Worm (Caenorhabditis elegans) whole organism, late embryonic: ENCODE data around the gene Y49F6B.2.

Source experiments
- C38D4.7 ChIP-seq: fragments of 200-800 bp; sonication (Bioruptor generic); optimal IDR thresholded peaks from 2 replicates; lab custom pipeline; 2018; ENCODE audit warnings: mild to moderate bottlenecking, missing genetic modification characterization, moderate library complexity, missing compliant biosample characterization
- F13H6.1 ChIP-seq: sonication (generic microtip); optimal IDR thresholded peaks from 2 replicates; lab custom pipeline; 2016; ENCODE audit warnings: missing genetic modification characterization, missing compliant biosample characterization
- K09A11.1 ChIP-seq: sonication (generic microtip); optimal IDR thresholded peaks from 2 replicates; lab custom pipeline; 2017; ENCODE audit warnings: antibody characterized with exemption, mild to moderate bottlenecking, missing genetic modification characterization, missing compliant biosample characterization; ENCODE audit not compliant: insufficient read depth
- ahr-1 ChIP-seq: sonication (generic microtip); optimal IDR thresholded peaks from 2 replicates; lab custom pipeline; 2016; ENCODE audit warnings: missing genetic modification characterization, missing compliant biosample characterization
- ama-1 ChIP-seq: fragments of 150-350 bp; optimal IDR thresholded peaks from 2 replicates; lab custom pipeline; 2014
- ceh-18 ChIP-seq: sonication (generic microtip); optimal IDR thresholded peaks from 2 replicates; lab custom pipeline; 2016; ENCODE audit warnings: missing genetic modification characterization, missing compliant biosample characterization
- ceh-19 ChIP-seq: fragments of 200-800 bp; sonication (Bioruptor generic); optimal IDR thresholded peaks from 2 replicates; lab custom pipeline; 2018; ENCODE audit warnings: mild to moderate bottlenecking, missing genetic modification characterization, missing compliant biosample characterization
- ceh-22 ChIP-seq: sonication (generic microtip); optimal IDR thresholded peaks from 2 replicates; lab custom pipeline; 2017; ENCODE audit warnings: missing biosample characterization, missing genetic modification characterization
- ceh-30 ChIP-seq: fragments of 150-350 bp; optimal IDR thresholded peaks from 2 replicates; lab custom pipeline; 2014; ENCODE audit warnings: missing biosample characterization, missing genetic modification characterization
- ceh-31 ChIP-seq: sonication (generic microtip); optimal IDR thresholded peaks from 2 replicates; lab custom pipeline; 2016; ENCODE audit warnings: missing genetic modification characterization, missing compliant biosample characterization
- ceh-34 ChIP-seq: sonication (generic microtip); optimal IDR thresholded peaks from 2 replicates; lab custom pipeline; 2016; ENCODE audit warnings: mild to moderate bottlenecking, missing genetic modification characterization, missing compliant biosample characterization
- ceh-48 ChIP-seq: sonication (generic microtip); optimal IDR thresholded peaks from 2 replicates; lab custom pipeline; 2016; ENCODE audit warnings: missing genetic modification characterization, inconsistent platforms, missing compliant biosample characterization
- ceh-6 ChIP-seq: fragments of 200-800 bp; sonication (Bioruptor generic); optimal IDR thresholded peaks from 2 replicates; lab custom pipeline; 2018; ENCODE audit warnings: mild to moderate bottlenecking, missing genetic modification characterization, missing compliant biosample characterization
- dmd-4 ChIP-seq: sonication (generic microtip); optimal IDR thresholded peaks from 2 replicates; lab custom pipeline; 2016; ENCODE audit warnings: borderline replicate concordance, missing genetic modification characterization, missing compliant biosample characterization
- dve-1 ChIP-seq: sonication (generic microtip); optimal IDR thresholded peaks from 2 replicates; lab custom pipeline; 2017; ENCODE audit warnings: antibody characterized with exemption, mild to moderate bottlenecking, missing genetic modification characterization, missing compliant biosample characterization
- elt-2 ChIP-seq: sonication (generic microtip); optimal IDR thresholded peaks from 2 replicates; lab custom pipeline; 2016; ENCODE audit warnings: missing genetic modification reagents, missing genetic modification characterization, missing compliant biosample characterization
- fax-1 ChIP-seq: sonication (generic microtip); optimal IDR thresholded peaks from 2 replicates; lab custom pipeline; 2016; ENCODE audit warnings: missing genotype, missing genetic modification characterization, missing compliant biosample characterization
- fkh-10 ChIP-seq: fragments of 150-350 bp; optimal IDR thresholded peaks from 2 replicates; lab custom pipeline; 2014; ENCODE audit warnings: missing biosample characterization, missing genetic modification reagents, missing genetic modification characterization
- gmeb-2 ChIP-seq: sonication (generic microtip); optimal IDR thresholded peaks from 2 replicates; lab custom pipeline; 2016; ENCODE audit warnings: missing genetic modification characterization, inconsistent platforms, missing compliant biosample characterization
- hlh-8 ChIP-seq: sonication (generic microtip); optimal IDR thresholded peaks from 2 replicates; lab custom pipeline; 2016; ENCODE audit warnings: missing genotype, missing genetic modification characterization, missing compliant biosample characterization
- lim-6 ChIP-seq: sonication (generic microtip); optimal IDR thresholded peaks from 2 replicates; lab custom pipeline; 2016; ENCODE audit warnings: missing genetic modification characterization, missing compliant biosample characterization
- lin-11 ChIP-seq: fragments of 200-800 bp; sonication (Bioruptor generic); optimal IDR thresholded peaks from 2 replicates; lab custom pipeline; 2018; ENCODE audit warnings: mild to moderate bottlenecking, missing genetic modification characterization, missing compliant biosample characterization
- nfya-1 ChIP-seq: sonication (generic microtip); optimal IDR thresholded peaks from 2 replicates; lab custom pipeline; 2017; ENCODE audit warnings: missing genetic modification characterization, mild to moderate bottlenecking, missing compliant biosample characterization, antibody characterized with exemption, moderate library complexity
- pat-9 ChIP-seq: fragments of 200-800 bp; sonication (Bioruptor generic); optimal IDR thresholded peaks from 2 replicates; lab custom pipeline; 2018; ENCODE audit warnings: mild to moderate bottlenecking, missing genetic modification characterization, moderate library complexity, missing compliant biosample characterization
- pha-2 ChIP-seq: sonication (generic microtip); optimal IDR thresholded peaks from 2 replicates; lab custom pipeline; 2017; ENCODE audit warnings: mild to moderate bottlenecking, missing genetic modification characterization, missing compliant biosample characterization
- pha-4 ChIP-seq: fragments of 150-350 bp; optimal IDR thresholded peaks from 2 replicates; lab custom pipeline; 2018; ENCODE audit warnings: missing biosample characterization, missing genetic modification reagents, missing genetic modification characterization
- pros-1 ChIP-seq: fragments of 150-350 bp; optimal IDR thresholded peaks from 2 replicates; lab custom pipeline; 2014; ENCODE audit warnings: missing biosample characterization, missing genetic modification reagents, missing genetic modification characterization
- ref-2 ChIP-seq: sonication (generic microtip); optimal IDR thresholded peaks from 2 replicates; lab custom pipeline; 2016; ENCODE audit warnings: missing genetic modification characterization, missing compliant biosample characterization
- rnt-1 ChIP-seq: sonication (generic microtip); optimal IDR thresholded peaks from 2 replicates; lab custom pipeline; 2016; ENCODE audit warnings: missing genetic modification characterization, missing compliant biosample characterization
- sox-2 ChIP-seq: fragments of 200-800 bp; sonication (Bioruptor generic); IDR thresholded peaks from 2 replicates; pipeline ENCODE4 v1.3.6; 2022; ENCODE audit warnings: missing genetic modification reagents, missing genetic modification characterization, missing compliant biosample characterization
- sox-4 ChIP-seq: sonication (generic microtip); optimal IDR thresholded peaks from 2 replicates; lab custom pipeline; 2017; ENCODE audit warnings: mild to moderate bottlenecking, missing genetic modification characterization, inconsistent platforms, missing compliant biosample characterization
- tbx-2 ChIP-seq: sonication (generic microtip); optimal IDR thresholded peaks from 2 replicates; lab custom pipeline; 2016; ENCODE audit warnings: missing genetic modification characterization, missing compliant biosample characterization
- ttx-3 ChIP-seq: sonication (generic microtip); optimal IDR thresholded peaks from 2 replicates; lab custom pipeline; 2016; ENCODE audit warnings: missing genetic modification reagents, missing genetic modification characterization, missing compliant biosample characterization
- unc-42 ChIP-seq: sonication (generic microtip); optimal IDR thresholded peaks from 2 replicates; lab custom pipeline; 2016; ENCODE audit warnings: missing genotype, missing genetic modification characterization, missing compliant biosample characterization
- unc-55 ChIP-seq: sonication (generic microtip); optimal IDR thresholded peaks from 2 replicates; lab custom pipeline; 2017; ENCODE audit warnings: missing biosample characterization, missing genetic modification reagents, missing genetic modification characterization
- unc-86 ChIP-seq: sonication (generic microtip); optimal IDR thresholded peaks from 2 replicates; lab custom pipeline; 2016; ENCODE audit warnings: missing genetic modification characterization, missing compliant biosample characterization
- zip-5 ChIP-seq: sonication (generic microtip); optimal IDR thresholded peaks from 2 replicates; lab custom pipeline; 2016; ENCODE audit warnings: missing genetic modification characterization, missing compliant biosample characterization

The Y49F6B.2 gene

ce11 chrII:3520988-3521850 lies 18.5 kb downstream of the Y49F6B.2 start, which contains the start of gene W09G10.9 (continued):
- peak; percentile 84 for TF ChIP-seq elt-2 (tag; lab: Kevin White, UChicago)
- TF ChIP-seq ceh-22 = peak; percentile 59
- peak; percentile 62 for TF ChIP-seq ceh-48 (tag; lab: Kevin White, UChicago)
- peak; percentile 65 for TF ChIP-seq fax-1 (tag; lab: Kevin White, UChicago)
- TF ChIP-seq lim-6 (tag; lab: Kevin White, UChicago) = no peak
- TF ChIP-seq K09A11.1 = peak; percentile 26
- peak; percentile 60 for TF ChIP-seq gmeb-2 (tag; lab: Kevin White, UChicago)
- TF ChIP-seq ceh-19 (GFP tag; lab: Kevin White, UChicago) = peak; percentile 77
- peak; percentile 62 for TF ChIP-seq ceh-34
- no peak for TF ChIP-seq ama-1 (lab: Kevin White, UChicago)
- peak; percentile 88 for TF ChIP-seq sox-2 (GFP tag; lab: Robert Waterston, UW)
- peak; percentile 63 for TF ChIP-seq rnt-1
- TF ChIP-seq lin-11 = peak; percentile 79
- TF ChIP-seq ref-2 (tag; lab: Kevin White, UChicago) = peak; percentile 65
- peak; percentile 77 for TF ChIP-seq pha-2 (tag; lab: Kevin White, UChicago)
- TF ChIP-seq pros-1 (tag; lab: Kevin White, UChicago) = no peak
- peak; percentile 46 for TF ChIP-seq ahr-1 (tag; lab: Kevin White, UChicago)
- TF ChIP-seq dve-1 (tag; lab: Kevin White, UChicago) = peak; percentile 12
- no peak for TF ChIP-seq hlh-8 (tag; lab: Kevin White, UChicago)
- peak; percentile 57 for TF ChIP-seq nfya-1 (tag; lab: Kevin White, UChicago)
- peak; percentile 75 for TF ChIP-seq unc-86 (tag; lab: Kevin White, UChicago)
- TF ChIP-seq ttx-3 (tag; lab: Kevin White, UChicago) = peak; percentile 68
- no peak for TF ChIP-seq fkh-10 (GFP tag; lab: Kevin White, UChicago)
- no peak for TF ChIP-seq unc-55 (GFP tag; lab: Kevin White, UChicago)
- no peak for TF ChIP-seq ceh-30 (tag; lab: Kevin White, UChicago)
- TF ChIP-seq dmd-4 (tag; lab: Kevin White, UChicago) = peak; percentile 70
- peak; percentile 83 for TF ChIP-seq ceh-6
- TF ChIP-seq C38D4.7 (GFP tag; lab: Kevin White, UChicago) = peak; percentile 63
- TF ChIP-seq pat-9 (tag; lab: Kevin White, UChicago) = peak; percentile 73
- TF ChIP-seq pha-4 (tag; lab: Kevin White, UChicago) = no peak
- peak; percentile 80 for TF ChIP-seq tbx-2

- TF ChIP-seq tbx-2 (peak; percentile 18), unc-42 (tag; lab: Kevin White, UChicago) (peak; percentile 27), ceh-18 (peak; percentile 41), ceh-34 (peak; percentile 81), sox-2 (GFP tag; lab: Robert Waterston, UW) (peak; percentile 41; the same call in 1 of the 2 replicates), nfya-1 (tag; lab: Kevin White, UChicago) (peak; percentile 50), ceh-31 (tag; lab: Kevin White, UChicago) (peak; percentile 13)
Measured at ce11 chrII:3523547-3523946, 20.8 kb downstream of the Y49F6B.2 start.

ce11 chrII:3524097-3524496 lies 21.3 kb downstream of the Y49F6B.2 start, which contains the start of gene col-72:
Gene col-72 (minus strand): TSS chrII:3524197.
- TF ChIP-seq dve-1 (tag; lab: Kevin White, UChicago) = no peak
- TF ChIP-seq zip-5 (tag; lab: Kevin White, UChicago) = no peak
- TF ChIP-seq ceh-34 = no peak
- TF ChIP-seq ceh-19 (GFP tag; lab: Kevin White, UChicago) = no peak
- TF ChIP-seq ceh-31 (tag; lab: Kevin White, UChicago) = no peak
- TF ChIP-seq fkh-10 (GFP tag; lab: Kevin White, UChicago) = no peak
- TF ChIP-seq sox-4 (tag; lab: Kevin White, UChicago) = no peak
- TF ChIP-seq F13H6.1 (tag; lab: Kevin White, UChicago) = no peak
